Worm (Caenorhabditis elegans): Measurements from ENCODE around the gene R155.3.

- TF ChIP-seq snpc-4 (GFP tag; optimal IDR thresholded peaks at IDR 0.05) (no peak), snpc-4 (tag; optimal IDR thresholded peaks at IDR 0.05) (no peak), xnd-1 (tag; optimal IDR thresholded peaks at IDR 0.05) (no peak), unc-62 (GFP tag; optimal IDR thresholded peaks at IDR 0.05) (no peak), nfya-2 (GFP tag; IDR thresholded peaks at IDR 0.05) (no peak), hlh-12 (tag; optimal IDR thresholded peaks at IDR 0.05) (no peak), madf-3 (GFP tag; IDR thresholded peaks at IDR 0.05) (no peak), dox-1 (GFP tag; IDR thresholded peaks at IDR 0.05) (no peak)
These were observed 45.7 kb downstream of the R155.3 start for ce11 chrIII:1930714-1931273.

All from whole organism, young adult.